Fruit fly (Drosophila melanogaster) whole organism, embryonic: Measurements from ENCODE around the gene CG17249.

Experiments used
- Antp ChIP-seq: fragments of 200-800 bp; sonication (Bioruptor generic); optimal IDR thresholded peaks from 3 replicates; lab custom pipeline; 2016; ENCODE audit warnings: missing biosample characterization, missing genetic modification characterization
- BtbVII ChIP-seq: fragments of 200-800 bp; sonication (Bioruptor generic); optimal IDR thresholded peaks from 3 replicates; lab custom pipeline; 2017; ENCODE audit warnings: missing biosample characterization, mild to moderate bottlenecking, missing genetic modification characterization
- Bteb2 ChIP-seq: fragments of 200-800 bp; sonication (Bioruptor generic); optimal IDR thresholded peaks from 2 replicates; lab custom pipeline; 2016; ENCODE audit warnings: missing biosample characterization, missing genetic modification characterization
- CG11456 ChIP-seq: fragments of 200-800 bp; sonication (Bioruptor generic); IDR thresholded peaks from 3 replicates; pipeline ENCODE4 v1.3.6; 2022; ENCODE audit warnings: missing biosample characterization, missing genetic modification characterization
- CG12104 ChIP-seq: fragments of 200-800 bp; sonication (Bioruptor generic); optimal IDR thresholded peaks from 3 replicates; lab custom pipeline; 2016; ENCODE audit warnings: missing biosample characterization, missing genetic modification characterization
- CG12155 ChIP-seq: fragments of 200-800 bp; sonication (Bioruptor generic); optimal IDR thresholded peaks from 3 replicates; lab custom pipeline; 2016; ENCODE audit warnings: missing biosample characterization, missing genetic modification characterization
- CG12299 ChIP-seq: fragments of 200-800 bp; sonication (Bioruptor generic); optimal IDR thresholded peaks from 2 replicates; lab custom pipeline; 2018; ENCODE audit warnings: missing biosample characterization, mild to moderate bottlenecking, missing genetic modification characterization
- CG12769 ChIP-seq: fragments of 200-800 bp; sonication (Bioruptor generic); optimal IDR thresholded peaks from 2 replicates; lab custom pipeline; 2019; ENCODE audit warnings: missing biosample characterization, mild to moderate bottlenecking, missing genetic modification characterization, moderate library complexity
- CG13287 ChIP-seq: fragments of 200-800 bp; sonication (Bioruptor generic); IDR thresholded peaks from 2 replicates; pipeline ENCODE4 v1.3.6; 2022; ENCODE audit warnings: missing biosample characterization, missing genetic modification characterization; ENCODE audit not compliant: partially characterized antibody
- CG15011 ChIP-seq: fragments of 200-800 bp; sonication (Bioruptor generic); optimal IDR thresholded peaks from 3 replicates; lab custom pipeline; 2018; ENCODE audit warnings: missing biosample characterization, mild to moderate bottlenecking, missing genetic modification characterization
- CG17568 ChIP-seq: fragments of 200-800 bp; sonication (Bioruptor generic); optimal IDR thresholded peaks from 2 replicates; lab custom pipeline; 2018; ENCODE audit warnings: missing biosample characterization, mild to moderate bottlenecking, missing genetic modification characterization, moderate library complexity
- CG2120 ChIP-seq: fragments of 200-800 bp; sonication (Bioruptor generic); optimal IDR thresholded peaks from 3 replicates; lab custom pipeline; 2016; ENCODE audit warnings: missing biosample characterization, missing genetic modification characterization
- CG32772 ChIP-seq: fragments of 200-800 bp; sonication (Bioruptor generic); IDR thresholded peaks from 2 replicates; pipeline ENCODE4 v1.3.6; 2022; ENCODE audit warnings: missing biosample characterization, missing genetic modification characterization
- CG3407 ChIP-seq: fragments of 200-800 bp; sonication (Bioruptor generic); optimal IDR thresholded peaks from 2 replicates; lab custom pipeline; 2018; ENCODE audit warnings: missing biosample characterization, mild to moderate bottlenecking, missing genetic modification characterization
- CG4424 ChIP-seq: fragments of 200-800 bp; sonication (Bioruptor generic); optimal IDR thresholded peaks from 3 replicates; lab custom pipeline; 2016; ENCODE audit warnings: missing biosample characterization, missing genetic modification characterization
- CG4707 ChIP-seq: fragments of 200-800 bp; sonication (Bioruptor generic); optimal IDR thresholded peaks from 2 replicates; lab custom pipeline; 2018; ENCODE audit warnings: missing biosample characterization, mild to moderate bottlenecking, missing genetic modification characterization, moderate library complexity
- CG6689 ChIP-seq: fragments of 200-800 bp; sonication (Bioruptor generic); IDR thresholded peaks from 2 replicates; pipeline ENCODE4 v1.3.6; 2022; ENCODE audit warnings: missing biosample characterization, missing genetic modification characterization
- CG7745 ChIP-seq: fragments of 200-800 bp; sonication (Bioruptor generic); optimal IDR thresholded peaks from 2 replicates; lab custom pipeline; 2018; ENCODE audit warnings: missing biosample characterization, mild to moderate bottlenecking, missing genetic modification characterization, moderate library complexity
- CG9437 ChIP-seq: fragments of 200-800 bp; sonication (Bioruptor generic); optimal IDR thresholded peaks from 2 replicates; lab custom pipeline; 2018; ENCODE audit warnings: missing biosample characterization, mild to moderate bottlenecking, missing genetic modification characterization
- Chrac-16 ChIP-seq: fragments of 200-800 bp; sonication (Bioruptor generic); optimal IDR thresholded peaks from 3 replicates; lab custom pipeline; 2016; ENCODE audit warnings: missing biosample characterization, missing genetic modification characterization
- Dfd ChIP-seq, 2 experiments: fragments of >200 bp; optimal IDR thresholded peaks; 2 replicates each; lab custom pipeline; 2017; ENCODE audit warnings: missing biosample characterization in 2 of 2, missing genetic modification characterization in 2 of 2
- Doc2 ChIP-seq: fragments of 200-800 bp; sonication (Bioruptor generic); IDR thresholded peaks from 2 replicates; pipeline ENCODE4 v1.3.6; 2022; ENCODE audit warnings: missing biosample characterization, missing genetic modification characterization
- Doc3 ChIP-seq: fragments of 200-800 bp; sonication (Bioruptor generic); IDR thresholded peaks from 3 replicates; pipeline ENCODE4 v1.3.6; 2022; ENCODE audit warnings: missing biosample characterization, missing genetic modification characterization; ENCODE audit not compliant: partially characterized antibody
- Drgx ChIP-seq: fragments of 200-800 bp; sonication (Bioruptor generic); IDR thresholded peaks from 2 replicates; pipeline ENCODE4 v1.3.6; 2022; ENCODE audit warnings: missing biosample characterization, missing genetic modification characterization
- HLH3B ChIP-seq: fragments of 200-800 bp; sonication (Bioruptor generic); IDR thresholded peaks from 2 replicates; pipeline ENCODE4 v1.3.6; 2022; ENCODE audit warnings: missing biosample characterization, missing genetic modification characterization
- HLHmδ ChIP-seq: fragments of 200-800 bp; sonication (Bioruptor generic); optimal IDR thresholded peaks from 2 replicates; lab custom pipeline; 2018; ENCODE audit warnings: missing biosample characterization, mild to moderate bottlenecking, missing genetic modification characterization, moderate library complexity
- Hmr ChIP-seq: fragments of 200-800 bp; sonication (Bioruptor generic); optimal IDR thresholded peaks from 3 replicates; lab custom pipeline; 2017; ENCODE audit warnings: mild to moderate bottlenecking, missing biosample characterization, missing genetic modification reagents, missing genetic modification characterization
- Hsf ChIP-seq: fragments of 200-800 bp; sonication (Bioruptor generic); optimal IDR thresholded peaks from 3 replicates; lab custom pipeline; 2016; ENCODE audit warnings: missing biosample characterization, missing genetic modification characterization
- Med ChIP-seq: fragments of 200-800 bp; sonication (Bioruptor generic); peaks from one replicate; lab custom pipeline; 2016; ENCODE audit warnings: missing biosample characterization, missing genetic modification characterization, mild to moderate bottlenecking, inconsistent platforms, moderate library complexity
- Opbp ChIP-seq: fragments of 200-800 bp; sonication (Bioruptor generic); IDR thresholded peaks from 3 replicates; pipeline ENCODE4 v1.3.6; 2022; ENCODE audit warnings: missing biosample characterization, missing genetic modification characterization; ENCODE audit not compliant: partially characterized antibody
- ac ChIP-seq: fragments of 200-800 bp; sonication (Bioruptor generic); optimal IDR thresholded peaks from 3 replicates; lab custom pipeline; 2017; ENCODE audit warnings: missing biosample characterization, mild to moderate bottlenecking, missing genetic modification characterization
- br ChIP-seq: fragments of >200 bp; optimal IDR thresholded peaks from 2 replicates; lab custom pipeline; 2017
- dimm ChIP-seq: fragments of 200-800 bp; sonication (Bioruptor generic); IDR thresholded peaks from 2 replicates; pipeline ENCODE4 v1.3.6; 2022; ENCODE audit warnings: missing biosample characterization, missing genetic modification characterization
- disco-r ChIP-seq: fragments of 200-800 bp; sonication (Bioruptor generic); optimal IDR thresholded peaks from 2 replicates; lab custom pipeline; 2016; ENCODE audit warnings: missing biosample characterization, missing genetic modification characterization
- gcm ChIP-seq: fragments of 200-800 bp; sonication (Bioruptor generic); optimal IDR thresholded peaks from 2 replicates; lab custom pipeline; 2019; ENCODE audit warnings: missing biosample characterization, mild to moderate bottlenecking, missing genetic modification characterization, moderate library complexity
- gcm2 ChIP-seq: fragments of 200-800 bp; sonication (Bioruptor generic); optimal IDR thresholded peaks from 2 replicates; lab custom pipeline; 2016; ENCODE audit warnings: missing biosample characterization, missing genetic modification characterization
- gsb-n ChIP-seq: fragments of 200-800 bp; sonication (Bioruptor generic); optimal IDR thresholded peaks from 3 replicates; lab custom pipeline; 2018; ENCODE audit warnings: missing biosample characterization, mild to moderate bottlenecking, missing genetic modification characterization
- jumu ChIP-seq: fragments of 200-800 bp; sonication (Bioruptor generic); optimal IDR thresholded peaks from 3 replicates; lab custom pipeline; 2016; ENCODE audit warnings: missing biosample characterization, missing genetic modification characterization
- kay ChIP-seq: fragments of 200-800 bp; sonication (Bioruptor generic); optimal IDR thresholded peaks from 2 replicates; lab custom pipeline; 2016; ENCODE audit warnings: missing biosample characterization, missing genetic modification characterization
- kni ChIP-seq: fragments of 200-800 bp; sonication (Bioruptor generic); optimal IDR thresholded peaks from 3 replicates; lab custom pipeline; 2017; ENCODE audit warnings: mild to moderate bottlenecking, missing biosample characterization, missing genetic modification reagents, missing genetic modification characterization
- oc ChIP-seq: fragments of 200-800 bp; sonication (Bioruptor generic); optimal IDR thresholded peaks from 2 replicates; lab custom pipeline; 2018; ENCODE audit warnings: missing biosample characterization, mild to moderate bottlenecking, missing genetic modification characterization, moderate library complexity
- pan ChIP-seq, 4 experiments: fragments of >200 bp in 3 of 4; fragments of 200-800 bp in 1 of 4; sonication (Bioruptor generic) in 1 of 4; optimal IDR thresholded peaks in 3 of 4; IDR thresholded peaks in 1 of 4; 2 replicates each; pipeline versions ENCODE4 v1.3.6 to Lab custom; 2017 to 2022; ENCODE audit warnings: missing biosample characterization in 2 of 4, missing genetic modification characterization in 2 of 4, mixed read lengths in 1 of 4
- seq ChIP-seq: fragments of 200-800 bp; sonication (Bioruptor generic); IDR thresholded peaks from 2 replicates; pipeline ENCODE4 v1.3.6; 2022; ENCODE audit warnings: missing biosample characterization, missing genetic modification characterization
- sna ChIP-seq: fragments of 200-800 bp; sonication (Bioruptor generic); IDR thresholded peaks from 2 replicates; pipeline ENCODE4 v1.3.6; 2022; ENCODE audit warnings: missing biosample characterization, missing genetic modification characterization; ENCODE audit not compliant: partially characterized antibody
- stc ChIP-seq: fragments of 200-800 bp; sonication (Bioruptor generic); IDR thresholded peaks from 2 replicates; pipeline ENCODE4 v1.3.6; 2022; ENCODE audit warnings: missing biosample characterization, missing genetic modification characterization
- tx ChIP-seq: fragments of 200-800 bp; sonication (Bioruptor generic); optimal IDR thresholded peaks from 2 replicates; lab custom pipeline; 2016; ENCODE audit warnings: missing biosample characterization, missing genetic modification characterization
- vfl ChIP-seq: fragments of 200-800 bp; sonication (Bioruptor generic); optimal IDR thresholded peaks from 2 replicates; lab custom pipeline; 2016; ENCODE audit warnings: missing biosample characterization, missing genetic modification characterization
- wek ChIP-seq: fragments of 200-800 bp; sonication (Bioruptor generic); optimal IDR thresholded peaks from 3 replicates; lab custom pipeline; 2018; ENCODE audit warnings: missing biosample characterization, mild to moderate bottlenecking, missing genetic modification characterization, moderate library complexity
- zen ChIP-seq: fragments of 200-800 bp; sonication (Bioruptor generic); optimal IDR thresholded peaks from 3 replicates; lab custom pipeline; 2018; ENCODE audit warnings: missing biosample characterization, mild to moderate bottlenecking, missing genetic modification characterization, moderate library complexity
- zen2 ChIP-seq: fragments of 200-800 bp; sonication (Bioruptor generic); IDR thresholded peaks from 3 replicates; pipeline ENCODE4 v1.3.6; 2022; ENCODE audit warnings: missing biosample characterization, missing genetic modification characterization; ENCODE audit not compliant: partially characterized antibody

Gene CG17249

dm6 chr3L:1629064-1629777 is 18.0 kb downstream of the CG17249 start, which contains the start of gene GC (continued):
- TF ChIP-seq CG9437 (GFP tag; lab: Kevin White, UChicago) = no peak
- no peak for TF ChIP-seq disco-r (GFP tag; lab: Kevin White, UChicago)
- TF ChIP-seq gcm (GFP tag; lab: Kevin White, UChicago) = no peak
- TF ChIP-seq CG11456 (GFP tag; lab: Robert Waterston, UW) = no peak
- peak; percentile 32; the same call in 1 of the 2 replicates for TF ChIP-seq CG6689
- peak; percentile 47 for TF ChIP-seq stc (GFP tag; lab: Robert Waterston, UW)
- no peak for TF ChIP-seq wek (GFP tag; lab: Kevin White, UChicago)
- TF ChIP-seq Hsf = no peak
- TF ChIP-seq jumu (GFP tag; lab: Kevin White, UChicago) = no peak
- peak; percentile 49 for TF ChIP-seq Hmr
- TF ChIP-seq Doc2 (GFP tag; lab: Robert Waterston, UW) = no peak
- 0 out of 3 replicates have a peak, but pooled peaks have one; percentile 25 for TF ChIP-seq zen2 (GFP tag; lab: Robert Waterston, UW)
- no peak for TF ChIP-seq Chrac-16
- peak; percentile 47; the same call in 1 of the 2 replicates for TF ChIP-seq CG32772 (GFP tag; lab: Robert Waterston, UW)
- no peak for TF ChIP-seq CG12769 (tag; lab: Kevin White, UChicago)
- TF ChIP-seq Opbp (GFP tag; lab: Robert Waterston, UW) = no peak
- TF ChIP-seq Dfd (GFP tag; optimal IDR thresholded peaks at IDR 0.05; lab: Kevin White, UChicago) = no peak
- no peak for TF ChIP-seq CG7745
- TF ChIP-seq Med (GFP tag; lab: Kevin White, UChicago) = no peak
- no peak for TF ChIP-seq oc (tag; lab: Kevin White, UChicago)
- TF ChIP-seq CG12104 (GFP tag; lab: Kevin White, UChicago) = no peak
- no peak for TF ChIP-seq CG4707 (GFP tag; lab: Kevin White, UChicago)
- TF ChIP-seq CG17568 = no peak
- TF ChIP-seq CG12155 = no peak
- no peak for TF ChIP-seq dimm (GFP tag; lab: Robert Waterston, UW)
- TF ChIP-seq kay (GFP tag; lab: Kevin White, UChicago) = no peak
- no peak for TF ChIP-seq br
- TF ChIP-seq zen = no peak
- TF ChIP-seq CG15011 (GFP tag; lab: Kevin White, UChicago) = no peak
- no peak for TF ChIP-seq CG12299 (tag; lab: Kevin White, UChicago)
- TF ChIP-seq vfl (GFP tag; lab: Kevin White, UChicago) = no peak
- no peak for TF ChIP-seq Antp (GFP tag; lab: Kevin White, UChicago)
- TF ChIP-seq CG4424 (GFP tag; lab: Kevin White, UChicago) = no peak
- TF ChIP-seq pan (optimal IDR thresholded peaks at IDR 0.05; lab: Kevin White, UChicago) = no peak
- TF ChIP-seq pan (GFP tag; optimal IDR thresholded peaks at IDR 0.05 in 1 of 2, IDR thresholded peaks at IDR 0.05 in 1 of 2) = peak in 1 of 2 experiments; percentile 39
- TF ChIP-seq BtbVII (GFP tag; lab: Kevin White, UChicago) = no peak
- no peak for TF ChIP-seq gsb-n
- no peak for TF ChIP-seq gcm2 (GFP tag; lab: Kevin White, UChicago)
- TF ChIP-seq CG13287 (GFP tag; lab: Robert Waterston, UW) = no peak
- TF ChIP-seq HLH3B (GFP tag; lab: Robert Waterston, UW) = peak; percentile 34; the same call in 1 of the 2 replicates
- TF ChIP-seq CG3407 = no peak
- TF ChIP-seq CG2120 (GFP tag; lab: Kevin White, UChicago) = peak; percentile 69
- no peak for TF ChIP-seq Bteb2 (GFP tag; lab: Kevin White, UChicago)
- TF ChIP-seq kni = no peak
- no peak for TF ChIP-seq tx (GFP tag; lab: Kevin White, UChicago)
- TF ChIP-seq ac (GFP tag; lab: Kevin White, UChicago) = no peak
- TF ChIP-seq Drgx (GFP tag; lab: Robert Waterston, UW) = no peak
- TF ChIP-seq seq (GFP tag; lab: Robert Waterston, UW) = no peak
- no peak for TF ChIP-seq sna (GFP tag; lab: Robert Waterston, UW)
- no peak for TF ChIP-seq HLHmδ (GFP tag; lab: Kevin White, UChicago)
- no peak for TF ChIP-seq Doc3 (GFP tag; lab: Robert Waterston, UW)
